Fruit fly (Drosophila melanogaster) whole organism, pupa: Measurements from ENCODE around the gene CG33689.

Experiments used
- CG10348 ChIP-seq: fragments of 200-800 bp; sonication (Bioruptor generic); IDR thresholded peaks from 2 replicates; pipeline ENCODE4 v1.3.6; 2022; ENCODE audit warnings: missing biosample characterization, missing genetic modification characterization
- CG12605 ChIP-seq: fragments of 200-800 bp; sonication (Bioruptor generic); IDR thresholded peaks from 2 replicates; pipeline ENCODE4 v1.3.6; 2022; ENCODE audit warnings: missing biosample characterization, missing genetic modification characterization
- CG13204 ChIP-seq: fragments of 200-800 bp; sonication (Bioruptor generic); optimal IDR thresholded peaks from 2 replicates; lab custom pipeline; 2018; ENCODE audit warnings: missing biosample characterization, mild to moderate bottlenecking, missing genetic modification characterization, moderate library complexity
- CG14655 ChIP-seq: fragments of 200-800 bp; sonication (Bioruptor generic); optimal IDR thresholded peaks from 3 replicates; lab custom pipeline; 2017; ENCODE audit warnings: mild to moderate bottlenecking, missing biosample characterization, missing genetic modification reagents, missing genetic modification characterization
- CG15710 ChIP-seq: fragments of 200-800 bp; sonication (Bioruptor generic); optimal IDR thresholded peaks from 2 replicates; lab custom pipeline; 2018; ENCODE audit warnings: missing biosample characterization, mild to moderate bottlenecking, missing genetic modification characterization, moderate library complexity
- CG17806 ChIP-seq: fragments of 200-800 bp; sonication (Bioruptor generic); optimal IDR thresholded peaks from 2 replicates; lab custom pipeline; 2018; ENCODE audit warnings: missing biosample characterization, mild to moderate bottlenecking, missing genetic modification characterization, moderate library complexity
- CG32121 ChIP-seq: fragments of 200-800 bp; sonication (Bioruptor generic); IDR thresholded peaks from 2 replicates; pipeline ENCODE4 v1.3.6; 2022; ENCODE audit warnings: missing biosample characterization, missing genetic modification characterization
- CG34367 ChIP-seq: fragments of 200-800 bp; sonication (Bioruptor generic); optimal IDR thresholded peaks from 2 replicates; lab custom pipeline; 2018; ENCODE audit warnings: missing biosample characterization, mild to moderate bottlenecking, missing genetic modification characterization
- CG4496 ChIP-seq: fragments of 200-800 bp; sonication (Bioruptor generic); IDR thresholded peaks from 3 replicates; pipeline ENCODE4 v1.3.6; 2022; ENCODE audit warnings: missing biosample characterization, missing genetic modification characterization
- CG8159 ChIP-seq: fragments of 200-800 bp; sonication (Bioruptor generic); optimal IDR thresholded peaks from 3 replicates; lab custom pipeline; 2018; ENCODE audit warnings: missing biosample characterization, mild to moderate bottlenecking, missing genetic modification characterization, moderate library complexity
- CG8301 ChIP-seq: fragments of 200-800 bp; sonication (Bioruptor generic); optimal IDR thresholded peaks from 2 replicates; lab custom pipeline; 2018; ENCODE audit warnings: missing biosample characterization, mild to moderate bottlenecking, missing genetic modification characterization
- CG9948 ChIP-seq: fragments of 200-800 bp; sonication (Bioruptor generic); optimal IDR thresholded peaks from 2 replicates; lab custom pipeline; 2018; ENCODE audit warnings: missing biosample characterization, mild to moderate bottlenecking, missing genetic modification characterization, moderate library complexity
- D1 ChIP-seq: fragments of 200-800 bp; sonication (Bioruptor generic); optimal IDR thresholded peaks from 2 replicates; lab custom pipeline; 2018; ENCODE audit warnings: missing biosample characterization, mild to moderate bottlenecking, missing genetic modification characterization, moderate library complexity
- EcR ChIP-seq: fragments of 200-800 bp; sonication (Bioruptor generic); optimal IDR thresholded peaks from 3 replicates; lab custom pipeline; 2019; ENCODE audit warnings: missing biosample characterization, missing genetic modification characterization, mild to moderate bottlenecking, moderate library complexity, missing genetic modification reagents
- Ets98B ChIP-seq: fragments of 200-800 bp; sonication (Bioruptor generic); IDR thresholded peaks from 2 replicates; pipeline ENCODE4 v1.3.6; 2022; ENCODE audit warnings: missing biosample characterization, missing genetic modification characterization
- Pif1A ChIP-seq: fragments of 200-800 bp; sonication (Bioruptor generic); optimal IDR thresholded peaks from 3 replicates; lab custom pipeline; 2016; ENCODE audit warnings: missing biosample characterization, missing genetic modification characterization
- Pif1B ChIP-seq: fragments of 200-800 bp; sonication (Bioruptor generic); optimal IDR thresholded peaks from 3 replicates; lab custom pipeline; 2016; ENCODE audit warnings: missing biosample characterization, missing genetic modification characterization
- Snoo ChIP-seq: fragments of 200-800 bp; sonication (Bioruptor generic); optimal IDR thresholded peaks from 3 replicates; lab custom pipeline; 2017; ENCODE audit warnings: missing biosample characterization, mild to moderate bottlenecking, missing genetic modification characterization, inconsistent platforms
- fd96Ca ChIP-seq: fragments of 200-800 bp; sonication (Bioruptor generic); IDR thresholded peaks from 3 replicates; pipeline ENCODE4 v1.3.6; 2022; ENCODE audit warnings: missing biosample characterization, missing genetic modification characterization
- gl ChIP-seq: fragments of 200-800 bp; sonication (Bioruptor generic); optimal IDR thresholded peaks from 2 replicates; lab custom pipeline; 2018; ENCODE audit warnings: missing biosample characterization, mild to moderate bottlenecking, missing genetic modification characterization
- rn ChIP-seq: fragments of 200-800 bp; sonication (Bioruptor generic); IDR thresholded peaks from 2 replicates; pipeline ENCODE4 v1.3.6; 2022; ENCODE audit warnings: missing biosample characterization, missing genetic modification characterization

CG33689 gene

DNA sequence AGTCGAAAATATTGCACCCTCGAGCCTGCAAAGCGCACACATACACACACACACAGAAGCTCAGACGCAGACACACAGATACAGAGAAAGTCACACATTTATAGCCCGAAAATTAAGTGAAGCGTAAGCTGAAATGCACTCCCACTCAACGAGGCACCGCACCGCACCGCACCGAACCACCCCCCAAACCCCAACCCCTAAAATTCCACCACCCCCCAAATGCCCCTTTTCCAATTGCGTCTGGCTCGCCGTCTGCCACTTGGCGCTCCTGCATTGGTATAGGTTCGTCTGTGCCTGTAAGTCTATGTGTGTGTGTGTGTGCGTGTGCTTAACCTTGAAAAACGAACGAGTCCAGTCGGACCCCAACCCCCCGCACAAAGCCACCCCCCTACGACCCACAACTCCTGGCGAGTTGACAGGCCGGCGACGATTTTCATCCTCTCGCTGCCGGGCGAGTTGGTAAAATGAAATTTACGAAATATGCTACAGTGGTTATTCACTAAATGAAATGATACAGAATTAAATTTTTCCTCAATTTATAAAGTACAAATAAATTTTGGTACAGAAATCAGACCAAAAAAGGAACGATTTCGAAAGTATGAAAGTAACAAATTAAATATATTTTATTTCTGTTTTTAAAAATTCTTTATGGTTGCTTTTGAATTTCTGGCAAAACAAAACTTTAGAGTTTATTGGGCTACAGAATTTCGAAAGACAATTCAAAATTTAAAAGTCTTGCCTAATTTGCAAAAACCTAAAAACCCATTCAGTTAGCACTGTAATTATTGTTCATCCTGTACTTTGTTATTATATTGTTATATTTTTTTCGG is 17.2 kb upstream of the CG33689 start:
- TF ChIP-seq CG10348 (GFP tag; lab: Robert Waterston, UW) (no peak), CG4496 (GFP tag; lab: Robert Waterston, UW) (no peak), gl (tag; lab: Kevin White, UChicago) (no peak), CG32121 (GFP tag; lab: Robert Waterston, UW) (no peak), Ets98B (GFP tag; lab: Robert Waterston, UW) (no peak), CG9948 (peak; percentile 51), Pif1B (GFP tag; lab: Kevin White, UChicago) (no peak), D1 (no peak), CG8159 (tag; lab: Kevin White, UChicago) (peak; percentile 65), CG17806 (tag; lab: Kevin White, UChicago) (peak; percentile 43), CG15710 (tag; lab: Kevin White, UChicago) (peak; percentile 19), CG13204 (GFP tag; lab: Kevin White, UChicago) (peak; percentile 75), CG8301 (tag; lab: Kevin White, UChicago) (no peak), EcR (GFP tag; lab: Kevin White, UChicago) (no peak), CG12605 (no peak), Pif1A (peak; percentile 40)

DNA sequence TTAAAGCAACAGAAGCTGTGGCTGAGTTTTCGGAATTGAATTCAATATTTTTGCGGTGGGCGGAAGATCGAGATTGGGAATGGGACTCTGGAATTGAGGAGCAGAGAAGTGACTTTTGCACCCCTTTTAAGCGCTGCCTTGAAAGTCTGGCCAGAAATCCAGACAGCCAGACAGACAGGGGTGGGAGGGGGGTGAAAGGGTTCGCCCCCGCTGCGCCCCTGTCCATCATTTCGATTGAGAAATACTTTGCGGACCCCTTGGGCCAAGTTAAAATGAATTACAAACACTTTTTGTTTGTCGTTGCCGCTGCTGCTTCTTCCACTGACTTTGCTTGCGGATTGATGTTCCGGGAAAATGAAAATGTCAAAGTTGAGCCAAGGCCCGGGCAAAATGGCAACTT is 16.5 kb upstream of the CG33689 start:
- TF ChIP-seq CG4496 (GFP tag; lab: Robert Waterston, UW) (no peak), CG13204 (GFP tag; lab: Kevin White, UChicago) (peak; percentile 15), Snoo (tag; lab: Kevin White, UChicago) (peak; percentile 10)

DNA sequence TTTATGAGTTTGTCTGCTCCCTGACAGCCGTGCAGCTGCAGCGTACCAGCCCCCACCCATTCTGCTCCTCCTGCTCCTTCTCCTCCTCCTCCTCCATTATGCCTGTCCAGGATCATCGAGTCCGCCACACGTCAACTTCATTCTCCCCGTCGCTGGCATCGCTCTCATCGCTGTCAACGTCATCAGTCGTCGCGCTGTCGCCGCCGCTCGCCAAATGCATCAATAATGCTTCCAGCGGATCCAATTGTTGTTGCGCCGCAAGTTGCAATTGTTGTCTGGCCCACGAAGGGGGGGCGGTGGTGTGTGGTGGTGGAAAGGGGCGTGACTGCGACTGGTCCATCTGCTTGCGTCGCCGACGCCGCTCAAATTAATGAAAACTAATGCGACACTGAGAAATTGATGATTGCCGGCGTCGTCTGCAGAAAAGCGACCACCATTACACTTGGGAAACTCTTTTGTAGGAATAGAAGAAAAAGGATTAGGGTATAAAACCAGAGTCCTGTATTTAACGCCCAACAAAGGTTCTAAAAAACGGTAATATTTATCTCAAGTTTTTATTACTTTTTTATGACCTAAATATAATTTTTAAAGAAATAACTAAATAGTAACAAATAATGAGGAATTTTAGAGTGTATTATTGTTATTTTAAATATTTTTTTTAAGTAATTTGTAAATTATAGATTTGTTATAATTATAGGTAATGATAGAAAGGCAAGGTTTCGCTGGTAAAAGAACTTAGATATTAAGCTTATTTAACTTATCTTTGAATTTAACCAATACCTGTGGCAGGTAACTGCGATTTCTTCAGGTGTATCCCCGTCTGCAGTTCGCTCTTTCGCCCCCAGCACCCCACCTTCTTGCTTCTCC is 10.7 kb upstream of the CG33689 start:
- no peak for TF ChIP-seq CG4496 (GFP tag; lab: Robert Waterston, UW)
- TF ChIP-seq EcR (GFP tag; lab: Kevin White, UChicago), result peak; percentile 26
- peak; percentile 54 for TF ChIP-seq Snoo (tag; lab: Kevin White, UChicago)
- TF ChIP-seq CG8301 (tag; lab: Kevin White, UChicago), result no peak
- TF ChIP-seq CG17806 (tag; lab: Kevin White, UChicago), result peak; percentile 57
- TF ChIP-seq CG9948, result peak; percentile 51
- TF ChIP-seq CG13204 (GFP tag; lab: Kevin White, UChicago), result peak; percentile 90
- peak; percentile 44 for TF ChIP-seq CG14655 (GFP tag; lab: Kevin White, UChicago)
- no peak for TF ChIP-seq CG12605
- TF ChIP-seq CG8159 (tag; lab: Kevin White, UChicago), result peak; percentile 64
- TF ChIP-seq CG15710 (tag; lab: Kevin White, UChicago), result peak; percentile 44

DNA sequence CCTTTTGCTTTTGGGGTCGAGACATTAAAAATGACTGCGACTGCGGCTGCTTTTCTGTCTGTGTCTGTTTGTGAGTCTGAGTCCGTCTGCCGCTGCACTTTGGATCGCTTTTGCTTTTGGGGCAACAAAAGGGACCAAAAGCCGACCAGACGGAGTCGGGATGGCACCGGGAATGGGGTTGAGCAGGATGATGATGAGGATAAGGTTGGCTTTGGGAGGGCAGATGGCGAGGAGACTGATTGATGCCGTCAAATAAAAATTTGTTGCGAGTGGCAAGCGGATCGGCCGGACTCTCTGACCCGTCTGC is 10.2 kb upstream of the CG33689 start:
- no peak for TF ChIP-seq CG8301 (tag; lab: Kevin White, UChicago)
- TF ChIP-seq CG17806 (tag; lab: Kevin White, UChicago), result no peak
- TF ChIP-seq CG10348 (GFP tag; lab: Robert Waterston, UW), result no peak
- no peak for TF ChIP-seq gl (tag; lab: Kevin White, UChicago)
- no peak for TF ChIP-seq CG34367 (tag; lab: Kevin White, UChicago)
- TF ChIP-seq CG4496 (GFP tag; lab: Robert Waterston, UW), result no peak
- TF ChIP-seq CG9948, result no peak
- peak; percentile 81 for TF ChIP-seq CG13204 (GFP tag; lab: Kevin White, UChicago)
- no peak for TF ChIP-seq CG15710 (tag; lab: Kevin White, UChicago)
- no peak for TF ChIP-seq Pif1A
- TF ChIP-seq fd96Ca, result 0 out of 3 replicates have a peak, but pooled peaks have one; percentile 15
- TF ChIP-seq EcR (GFP tag; lab: Kevin White, UChicago), result peak; percentile 33
- TF ChIP-seq CG8159 (tag; lab: Kevin White, UChicago), result no peak
- peak; percentile 31 for TF ChIP-seq Snoo (tag; lab: Kevin White, UChicago)
- TF ChIP-seq Pif1B (GFP tag; lab: Kevin White, UChicago), result no peak
- no peak for TF ChIP-seq CG12605
- no peak for TF ChIP-seq D1
- no peak for TF ChIP-seq rn (GFP tag; lab: Robert Waterston, UW)
- no peak for TF ChIP-seq Ets98B (GFP tag; lab: Robert Waterston, UW)
- no peak for TF ChIP-seq CG32121 (GFP tag; lab: Robert Waterston, UW)
- no peak for TF ChIP-seq CG14655 (GFP tag; lab: Kevin White, UChicago)

DNA sequence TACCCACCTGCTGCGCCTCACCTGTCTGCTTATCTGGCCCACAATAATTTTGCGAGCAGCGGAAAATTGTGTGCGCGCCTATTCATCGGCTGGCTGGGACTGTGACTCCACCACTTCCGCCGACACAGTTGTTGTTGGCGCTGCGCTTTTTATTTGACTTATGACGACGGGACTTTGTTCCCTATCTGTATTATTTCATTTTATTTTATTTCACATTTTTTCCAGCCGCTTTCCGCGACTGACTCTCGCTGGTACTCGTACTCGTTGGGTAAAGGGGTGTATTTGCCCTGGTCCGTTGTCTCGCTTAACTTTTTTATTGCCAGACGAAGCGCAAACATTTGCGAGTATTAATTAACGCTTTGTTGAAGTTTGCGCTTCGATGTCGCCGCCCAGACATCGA is 9.1 kb upstream of the CG33689 start:
- TF ChIP-seq Pif1B (GFP tag; lab: Kevin White, UChicago), result peak; percentile 39
- no peak for TF ChIP-seq CG34367 (tag; lab: Kevin White, UChicago)
- TF ChIP-seq CG17806 (tag; lab: Kevin White, UChicago), result no peak
- 0 out of 2 replicates have a peak, but pooled peaks have one; percentile 13 for TF ChIP-seq rn (GFP tag; lab: Robert Waterston, UW)
- no peak for TF ChIP-seq CG15710 (tag; lab: Kevin White, UChicago)
- TF ChIP-seq CG14655 (GFP tag; lab: Kevin White, UChicago), result no peak
- TF ChIP-seq Snoo (tag; lab: Kevin White, UChicago), result peak; percentile 39
- peak; percentile 48 for TF ChIP-seq gl (tag; lab: Kevin White, UChicago)
- TF ChIP-seq D1, result no peak
- peak; percentile 29 for TF ChIP-seq Pif1A
- peak; percentile 60; the same call in 1 of the 3 replicates for TF ChIP-seq fd96Ca
- no peak for TF ChIP-seq CG8159 (tag; lab: Kevin White, UChicago)
- no peak for TF ChIP-seq CG10348 (GFP tag; lab: Robert Waterston, UW)
- TF ChIP-seq CG4496 (GFP tag; lab: Robert Waterston, UW), result 0 out of 3 replicates have a peak, but pooled peaks have one; percentile 30
- peak; percentile 86 for TF ChIP-seq CG13204 (GFP tag; lab: Kevin White, UChicago)
- TF ChIP-seq Ets98B (GFP tag; lab: Robert Waterston, UW), result no peak
- TF ChIP-seq CG32121 (GFP tag; lab: Robert Waterston, UW), result 0 out of 2 replicates have a peak, but pooled peaks have one; percentile 37
- TF ChIP-seq EcR (GFP tag; lab: Kevin White, UChicago), result peak; percentile 38
- TF ChIP-seq CG8301 (tag; lab: Kevin White, UChicago), result no peak
